Fruit fly (Drosophila melanogaster) whole organism, embryonic: ENCODE results near the gene GAPsec.

Experiments used
- Ada2b ChIP-seq: fragments of 200-800 bp; sonication (Bioruptor generic); IDR thresholded peaks from 2 replicates; pipeline ENCODE4 v1.3.6; 2022; ENCODE audit warnings: missing biosample characterization, missing genetic modification characterization
- Awh ChIP-seq: fragments of 200-800 bp; sonication (Bioruptor generic); IDR thresholded peaks from 2 replicates; pipeline ENCODE4, ENCODE4 v1.3.6; 2022; ENCODE audit warnings: missing biosample characterization, missing genetic modification characterization
- CG1024 ChIP-seq: fragments of 200-800 bp; sonication (Bioruptor generic); IDR thresholded peaks from 2 replicates; pipeline ENCODE4 v1.3.6; 2022; ENCODE audit warnings: missing biosample characterization, missing genetic modification characterization
- CG10267 ChIP-seq: fragments of 200-800 bp; sonication (Bioruptor generic); optimal IDR thresholded peaks from 2 replicates; lab custom pipeline; 2018; ENCODE audit warnings: missing biosample characterization, mild to moderate bottlenecking, missing genetic modification characterization, moderate library complexity
- CG11696 ChIP-seq: fragments of 200-800 bp; sonication (Bioruptor generic); IDR thresholded peaks from 2 replicates; pipeline ENCODE4 v1.3.6; 2022; ENCODE audit warnings: missing biosample characterization, missing genetic modification characterization
- CG13775 ChIP-seq: fragments of 200-800 bp; sonication (Bioruptor generic); optimal IDR thresholded peaks from 3 replicates; lab custom pipeline; 2017; ENCODE audit warnings: missing biosample characterization, mild to moderate bottlenecking, missing genetic modification characterization
- CG2120 ChIP-seq: fragments of 200-800 bp; sonication (Bioruptor generic); optimal IDR thresholded peaks from 3 replicates; lab custom pipeline; 2016; ENCODE audit warnings: missing biosample characterization, missing genetic modification characterization
- CG31388 ChIP-seq: fragments of 200-800 bp; sonication (Bioruptor generic); optimal IDR thresholded peaks from 2 replicates; lab custom pipeline; 2016; ENCODE audit warnings: missing biosample characterization, missing genetic modification characterization
- CG34224 ChIP-seq: fragments of 200-800 bp; sonication (Bioruptor generic); IDR thresholded peaks from 3 replicates; pipeline ENCODE4 v1.3.6; 2022; ENCODE audit warnings: missing biosample characterization, missing genetic modification characterization; ENCODE audit not compliant: partially characterized antibody
- CG4360 ChIP-seq: fragments of 200-800 bp; sonication (Bioruptor generic); IDR thresholded peaks from 2 replicates; pipeline ENCODE4 v1.3.6; 2022; ENCODE audit warnings: missing biosample characterization, missing genetic modification characterization
- CG6854 ChIP-seq: fragments of 200-800 bp; sonication (Bioruptor generic); optimal IDR thresholded peaks from 3 replicates; lab custom pipeline; 2017; ENCODE audit warnings: missing biosample characterization, mild to moderate bottlenecking, missing genetic modification characterization
- CG7271 ChIP-seq: fragments of 200-800 bp; sonication (Bioruptor generic); optimal IDR thresholded peaks from 2 replicates; lab custom pipeline; 2018; ENCODE audit warnings: missing biosample characterization, mild to moderate bottlenecking, missing genetic modification characterization, moderate library complexity
- CG8281 ChIP-seq: fragments of 200-800 bp; sonication (Bioruptor generic); optimal IDR thresholded peaks from 2 replicates; lab custom pipeline; 2018; ENCODE audit warnings: missing biosample characterization, mild to moderate bottlenecking, missing genetic modification characterization, moderate library complexity
- CG9932 ChIP-seq: fragments of 200-800 bp; sonication (Bioruptor generic); IDR thresholded peaks from 2 replicates; pipeline ENCODE4 v1.3.6; 2022; ENCODE audit warnings: missing biosample characterization, missing genetic modification characterization
- Chrac-16 ChIP-seq: fragments of 200-800 bp; sonication (Bioruptor generic); optimal IDR thresholded peaks from 3 replicates; lab custom pipeline; 2016; ENCODE audit warnings: missing biosample characterization, missing genetic modification characterization
- Dek ChIP-seq: fragments of 200-800 bp; sonication (Bioruptor generic); optimal IDR thresholded peaks from 3 replicates; lab custom pipeline; 2019; ENCODE audit warnings: missing biosample characterization, mild to moderate bottlenecking, missing genetic modification characterization, moderate library complexity
- Dfd ChIP-seq, 2 experiments: fragments of >200 bp; optimal IDR thresholded peaks; 2 replicates each; lab custom pipeline; 2017; ENCODE audit warnings: missing biosample characterization in 2 of 2, missing genetic modification characterization in 2 of 2
- Drgx ChIP-seq: fragments of 200-800 bp; sonication (Bioruptor generic); IDR thresholded peaks from 2 replicates; pipeline ENCODE4 v1.3.6; 2022; ENCODE audit warnings: missing biosample characterization, missing genetic modification characterization
- ERR ChIP-seq: fragments of 200-800 bp; sonication (Bioruptor generic); optimal IDR thresholded peaks from 2 replicates; lab custom pipeline; 2016; ENCODE audit warnings: missing biosample characterization, missing genetic modification characterization
- GATAe ChIP-seq: fragments of 200-800 bp; sonication (Bioruptor generic); conservative IDR thresholded peaks from 2 replicates; pipeline ENCODE4 v1.3.6; 2022; ENCODE audit warnings: missing biosample characterization, missing genetic modification characterization
- Gug ChIP-seq: fragments of 200-800 bp; sonication (Bioruptor generic); IDR thresholded peaks from 4 replicates; pipeline ENCODE4 v1.3.6; 2022; ENCODE audit warnings: missing biosample characterization, missing genetic modification characterization
- Hand ChIP-seq: fragments of 200-800 bp; sonication (Bioruptor generic); optimal IDR thresholded peaks from 2 replicates; lab custom pipeline; 2017; ENCODE audit warnings: mild to moderate bottlenecking, missing biosample characterization, missing genetic modification reagents, missing genetic modification characterization
- HmgD ChIP-seq: fragments of 200-800 bp; sonication (Bioruptor generic); optimal IDR thresholded peaks from 3 replicates; lab custom pipeline; 2016; ENCODE audit warnings: missing biosample characterization, missing genetic modification characterization
- Hr78 ChIP-seq, 2 experiments: fragments of 200-800 bp in 1 of 2; fragments of >200 bp in 1 of 2; sonication (Bioruptor generic) in 1 of 2; optimal IDR thresholded peaks; 2 replicates each; lab custom pipeline; 2017 to 2019; ENCODE audit warnings: missing biosample characterization in 2 of 2, missing genetic modification characterization in 2 of 2, mild to moderate bottlenecking in 1 of 2, moderate library complexity in 1 of 2
- NC2α ChIP-seq: fragments of 200-800 bp; sonication (Bioruptor generic); optimal IDR thresholded peaks from 2 replicates; lab custom pipeline; 2016; ENCODE audit warnings: missing biosample characterization, missing genetic modification characterization
- Taf1 ChIP-seq: fragments of 200-800 bp; sonication (Bioruptor generic); IDR thresholded peaks from 2 replicates; pipeline ENCODE4 v1.3.6; 2022; ENCODE audit warnings: missing biosample characterization, missing genetic modification characterization
- abd-A ChIP-seq: fragments of 200-800 bp; sonication (Bioruptor generic); optimal IDR thresholded peaks from 3 replicates; lab custom pipeline; 2019; ENCODE audit warnings: missing biosample characterization, mild to moderate bottlenecking, missing genetic modification characterization, moderate library complexity
- amos ChIP-seq: fragments of 200-800 bp; sonication (Bioruptor generic); IDR thresholded peaks from 2 replicates; pipeline ENCODE4 v1.3.6; 2022; ENCODE audit warnings: missing biosample characterization, missing genetic modification characterization; ENCODE audit not compliant: partially characterized antibody
- bbx ChIP-seq: fragments of 200-800 bp; sonication (Bioruptor generic); IDR thresholded peaks from 2 replicates; pipeline ENCODE4 v1.3.6; 2022; ENCODE audit warnings: missing biosample characterization, missing genetic modification characterization; ENCODE audit not compliant: partially characterized antibody
- chif ChIP-seq, 2 experiments: fragments of 200-800 bp; sonication (Bioruptor generic); optimal IDR thresholded peaks; 3 replicates each; lab custom pipeline; 2016; ENCODE audit warnings: missing biosample characterization in 2 of 2, missing genetic modification characterization in 2 of 2
- chinmo ChIP-seq: fragments of 200-800 bp; sonication (Bioruptor generic); IDR thresholded peaks from 4 replicates; pipeline ENCODE4 v1.3.6; 2022; ENCODE audit warnings: missing biosample characterization, missing genetic modification characterization; ENCODE audit not compliant: partially characterized antibody
- chm ChIP-seq: fragments of 200-800 bp; sonication (Bioruptor generic); IDR thresholded peaks from 2 replicates; pipeline ENCODE4 v1.3.6; 2022; ENCODE audit warnings: missing biosample characterization, missing genetic modification characterization
- ci ChIP-seq: fragments of 200-800 bp; sonication (Bioruptor generic); IDR thresholded peaks from 3 replicates; pipeline ENCODE4 v1.3.6; 2022; ENCODE audit warnings: missing biosample characterization, missing genetic modification characterization
- crol ChIP-seq: fragments of 200-800 bp; sonication (Bioruptor generic); IDR thresholded peaks from 2 replicates; pipeline ENCODE4 v1.3.6; 2022; ENCODE audit warnings: missing biosample characterization, missing genetic modification characterization
- cwo ChIP-seq: fragments of 200-800 bp; sonication (Bioruptor generic); optimal IDR thresholded peaks from 3 replicates; lab custom pipeline; 2017; ENCODE audit warnings: missing biosample characterization, missing genetic modification characterization, mild to moderate bottlenecking, moderate library complexity, missing genetic modification reagents
- danr ChIP-seq: fragments of 200-800 bp; sonication (Bioruptor generic); IDR thresholded peaks from 2 replicates; pipeline ENCODE4 v1.3.6; 2022; ENCODE audit warnings: missing biosample characterization, missing genetic modification characterization
- en ChIP-seq: fragments of 200-800 bp; sonication (Bioruptor generic); optimal IDR thresholded peaks from 2 replicates; lab custom pipeline; 2016; ENCODE audit warnings: missing biosample characterization, missing genetic modification characterization
- gem ChIP-seq: fragments of 200-800 bp; sonication (Bioruptor generic); optimal IDR thresholded peaks from 2 replicates; lab custom pipeline; 2019; ENCODE audit warnings: missing biosample characterization, mild to moderate bottlenecking, missing genetic modification characterization, moderate library complexity
- gfzf ChIP-seq: fragments of 200-800 bp; sonication (Bioruptor generic); optimal IDR thresholded peaks from 2 replicates; lab custom pipeline; 2016; ENCODE audit warnings: missing biosample characterization, mild to moderate bottlenecking, missing genetic modification characterization, moderate library complexity
- hbn ChIP-seq: fragments of 200-800 bp; sonication (Bioruptor generic); IDR thresholded peaks from 2 replicates; pipeline ENCODE4 v1.3.6; 2022; ENCODE audit warnings: missing biosample characterization, missing genetic modification characterization; ENCODE audit not compliant: partially characterized antibody
- hkb ChIP-seq, 2 experiments: fragments of 200-800 bp in 1 of 2; fragments of >200 bp in 1 of 2; sonication (Bioruptor generic) in 1 of 2; IDR thresholded peaks in 1 of 2; optimal IDR thresholded peaks in 1 of 2; 2 replicates each; pipeline versions ENCODE4 v1.3.6 to Lab custom; 2017 to 2022; ENCODE audit warnings: missing biosample characterization in 1 of 2, missing genetic modification characterization in 1 of 2
- kay ChIP-seq: fragments of 200-800 bp; sonication (Bioruptor generic); optimal IDR thresholded peaks from 2 replicates; lab custom pipeline; 2016; ENCODE audit warnings: missing biosample characterization, missing genetic modification characterization
- luna ChIP-seq: fragments of 200-800 bp; sonication (Bioruptor generic); optimal IDR thresholded peaks from 2 replicates; lab custom pipeline; 2016; ENCODE audit warnings: missing biosample characterization, missing genetic modification characterization
- mam ChIP-seq: fragments of 200-800 bp; sonication (Bioruptor generic); optimal IDR thresholded peaks from 3 replicates; lab custom pipeline; 2016; ENCODE audit warnings: missing biosample characterization, missing genetic modification characterization
- rib ChIP-seq: fragments of 200-800 bp; sonication (Bioruptor generic); IDR thresholded peaks from 2 replicates; pipeline ENCODE4 v1.3.6; 2022; ENCODE audit warnings: missing biosample characterization, missing genetic modification characterization
- sd ChIP-seq: fragments of 200-800 bp; sonication (Bioruptor generic); optimal IDR thresholded peaks from 3 replicates; lab custom pipeline; 2018; ENCODE audit warnings: missing biosample characterization, mild to moderate bottlenecking, missing genetic modification characterization, moderate library complexity
- shn ChIP-seq: fragments of 200-800 bp; sonication (Bioruptor generic); optimal IDR thresholded peaks from 3 replicates; lab custom pipeline; 2016; ENCODE audit warnings: missing biosample characterization, missing genetic modification characterization
- sim ChIP-seq: fragments of 200-800 bp; sonication (Bioruptor generic); IDR thresholded peaks from 2 replicates; pipeline ENCODE4 v1.3.6; 2022; ENCODE audit warnings: missing biosample characterization, missing genetic modification characterization
- stc ChIP-seq: fragments of 200-800 bp; sonication (Bioruptor generic); IDR thresholded peaks from 2 replicates; pipeline ENCODE4 v1.3.6; 2022; ENCODE audit warnings: missing biosample characterization, missing genetic modification characterization
- vvl ChIP-seq: fragments of 200-800 bp; sonication (Bioruptor generic); IDR thresholded peaks from 2 replicates; pipeline ENCODE4 v1.3.6; 2022; ENCODE audit warnings: missing biosample characterization, missing genetic modification characterization

The GAPsec gene

DNA sequence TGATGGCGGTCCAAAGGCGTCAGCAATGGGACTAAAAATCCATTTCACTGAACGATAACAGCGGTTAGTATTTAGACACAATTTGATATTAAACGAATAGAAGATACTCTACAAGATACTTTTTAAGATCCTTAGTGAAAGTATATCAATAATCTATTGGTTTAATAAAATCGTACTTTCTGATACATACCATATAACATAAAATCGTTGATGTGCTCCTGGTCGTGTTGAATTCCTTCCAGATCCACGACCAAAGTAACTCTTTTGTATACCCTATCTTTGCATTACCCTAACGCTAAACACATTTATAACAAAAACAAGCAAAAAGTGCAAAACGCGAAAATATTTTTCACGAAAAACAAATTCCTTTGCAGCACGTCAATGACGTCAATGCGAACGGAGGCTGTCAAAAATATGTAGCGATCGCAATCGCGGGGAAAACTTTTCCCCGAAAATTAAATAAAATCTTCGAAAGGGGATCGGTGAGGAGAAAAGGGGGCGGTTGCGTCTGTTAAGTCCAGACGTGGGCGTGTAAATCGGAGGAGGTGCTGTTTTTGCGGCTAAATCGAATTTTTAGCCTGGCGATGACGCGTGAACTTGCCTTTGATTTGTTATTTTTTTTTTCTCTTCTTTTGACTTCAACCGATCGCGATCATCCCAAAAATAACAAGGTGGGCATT, 31.7 kb upstream of the GAPsec start:
- TF ChIP-seq Hand (GFP tag; lab: Kevin White, UChicago), result no peak
- no peak for TF ChIP-seq Gug (GFP tag; lab: Robert Waterston, UW)
- no peak for TF ChIP-seq CG8281 (tag; lab: Kevin White, UChicago)
- no peak for TF ChIP-seq bbx
- no peak for TF ChIP-seq Ada2b (GFP tag; lab: Robert Waterston, UW)
- no peak for TF ChIP-seq hbn (GFP tag; lab: Robert Waterston, UW)
- no peak for TF ChIP-seq CG13775 (GFP tag; lab: Kevin White, UChicago)
- TF ChIP-seq NC2α (GFP tag; lab: Kevin White, UChicago), result no peak
- TF ChIP-seq CG9932, result peak; percentile 46; the same call in 1 of the 2 replicates
- TF ChIP-seq ERR (GFP tag; lab: Kevin White, UChicago), result no peak
- no peak for TF ChIP-seq danr (GFP tag; lab: Robert Waterston, UW)
- TF ChIP-seq GATAe, result no peak
- TF ChIP-seq en (GFP tag; lab: Kevin White, UChicago), result no peak
- TF ChIP-seq chm (GFP tag; lab: Robert Waterston, UW), result no peak
- peak; percentile 56; the same call in 1 of the 2 replicates for TF ChIP-seq crol (GFP tag; lab: Robert Waterston, UW)
- no peak for TF ChIP-seq ci
- no peak for TF ChIP-seq Awh
- no peak for TF ChIP-seq CG10267
- TF ChIP-seq chif (GFP tag; optimal IDR thresholded peaks at IDR 0.05; lab: Kevin White, UChicago), result no peak
- TF ChIP-seq CG6854, result no peak
- peak; percentile 10 for TF ChIP-seq mam (GFP tag; lab: Kevin White, UChicago)
- no peak for TF ChIP-seq stc (GFP tag; lab: Robert Waterston, UW)
- no peak for TF ChIP-seq CG1024 (GFP tag; lab: Robert Waterston, UW)
- no peak for TF ChIP-seq luna (GFP tag; lab: Kevin White, UChicago)
- no peak for TF ChIP-seq shn (GFP tag; lab: Kevin White, UChicago)
- TF ChIP-seq sd, result peak; percentile 74
- TF ChIP-seq Taf1 (GFP tag; lab: Robert Waterston, UW), result peak; percentile 30; the same call in 1 of the 2 replicates
- TF ChIP-seq Chrac-16 (GFP tag; lab: Kevin White, UChicago), result no peak
- no peak for TF ChIP-seq CG4360 (GFP tag; lab: Robert Waterston, UW)
- no peak for TF ChIP-seq CG31388 (GFP tag; lab: Kevin White, UChicago)
- TF ChIP-seq Dek (tag; lab: Kevin White, UChicago), result no peak
- TF ChIP-seq CG7271, result no peak
- TF ChIP-seq vvl (GFP tag; lab: Robert Waterston, UW), result no peak
- no peak for TF ChIP-seq Drgx (GFP tag; lab: Robert Waterston, UW)
- TF ChIP-seq cwo, result no peak
- no peak for TF ChIP-seq gem (tag; lab: Kevin White, UChicago)
- TF ChIP-seq sim (GFP tag; lab: Robert Waterston, UW), result no peak
- no peak for TF ChIP-seq kay (GFP tag; lab: Kevin White, UChicago)
- TF ChIP-seq chinmo (GFP tag; lab: Robert Waterston, UW), result no peak
- TF ChIP-seq Hr78 (GFP tag; optimal IDR thresholded peaks at IDR 0.05; lab: Kevin White, UChicago), result no peak
- TF ChIP-seq amos, result no peak
- no peak for TF ChIP-seq CG34224 (GFP tag; lab: Robert Waterston, UW)
- no peak for TF ChIP-seq CG11696 (GFP tag; lab: Robert Waterston, UW)
- TF ChIP-seq rib (GFP tag; lab: Robert Waterston, UW), result peak; percentile 57; the same call in 1 of the 2 replicates
- no peak for TF ChIP-seq hkb (optimal IDR thresholded peaks at IDR 0.05; lab: Kevin White, UChicago)
- TF ChIP-seq hkb (GFP tag; IDR thresholded peaks at IDR 0.05; lab: Robert Waterston, UW), result no peak
- TF ChIP-seq gfzf (GFP tag; lab: Kevin White, UChicago), result no peak
- no peak for TF ChIP-seq Dfd (GFP tag; optimal IDR thresholded peaks at IDR 0.05; lab: Kevin White, UChicago)
- TF ChIP-seq CG2120 (GFP tag; lab: Kevin White, UChicago), result peak; percentile 14
- no peak for TF ChIP-seq HmgD (GFP tag; lab: Kevin White, UChicago)
- no peak for TF ChIP-seq abd-A (tag; lab: Kevin White, UChicago)
